Worm (Caenorhabditis elegans): ENCODE measurements around the gene C31H2.14.

DNA sequence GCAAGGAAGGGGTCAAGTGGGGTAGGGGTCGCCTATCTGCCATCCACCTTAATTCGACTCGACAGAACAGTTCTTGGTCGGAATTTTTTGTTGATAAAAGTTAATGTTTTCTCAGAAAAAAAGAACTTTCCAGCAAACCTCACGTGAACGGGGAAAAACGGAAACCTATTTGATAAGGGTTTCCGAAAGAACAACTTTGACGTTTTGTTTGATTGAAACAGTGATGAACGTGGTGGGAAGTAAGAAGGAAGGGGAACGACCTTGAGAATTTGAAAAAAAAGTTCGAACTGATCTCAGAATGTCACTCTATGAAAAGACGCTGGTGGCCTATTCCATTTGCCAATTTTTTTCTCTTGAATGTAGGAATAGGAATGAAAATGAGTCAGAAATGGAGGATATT is 25.6 kb upstream of the C31H2.14 start:
- no peak for TF ChIP-seq daf-8 (GFP tag; IDR thresholded peaks at IDR 0.05)
- TF ChIP-seq nhr-76 (tag; optimal IDR thresholded peaks at IDR 0.05): no peak
- no peak for TF ChIP-seq snpc-4 (tag; optimal IDR thresholded peaks at IDR 0.05)
- no peak for TF ChIP-seq ama-1 (optimal IDR thresholded peaks at IDR 0.05)
